Fruit fly (Drosophila melanogaster) whole organism, embryonic: ENCODE measurements around the gene Pak.

ENCODE experiments used
- Ada2b ChIP-seq: fragments of 200-800 bp; sonication (Bioruptor generic); IDR thresholded peaks from 2 replicates; pipeline ENCODE4 v1.3.6; 2022; ENCODE audit warnings: missing biosample characterization, missing genetic modification characterization
- B-H2 ChIP-seq: fragments of 200-800 bp; sonication (Bioruptor generic); optimal IDR thresholded peaks from 2 replicates; lab custom pipeline; 2018; ENCODE audit warnings: missing biosample characterization, mild to moderate bottlenecking, missing genetic modification characterization
- Blimp-1 ChIP-seq: fragments of 200-800 bp; sonication (Bioruptor generic); optimal IDR thresholded peaks from 3 replicates; lab custom pipeline; 2018; ENCODE audit warnings: missing biosample characterization, missing genetic modification characterization, mild to moderate bottlenecking, moderate library complexity, missing genetic modification reagents
- CG12769 ChIP-seq: fragments of 200-800 bp; sonication (Bioruptor generic); optimal IDR thresholded peaks from 2 replicates; lab custom pipeline; 2019; ENCODE audit warnings: missing biosample characterization, mild to moderate bottlenecking, missing genetic modification characterization, moderate library complexity
- CG13123 ChIP-seq: fragments of 200-800 bp; sonication (Bioruptor generic); optimal IDR thresholded peaks from 2 replicates; lab custom pipeline; 2016; ENCODE audit warnings: missing biosample characterization, missing genetic modification characterization
- CG13775 ChIP-seq: fragments of 200-800 bp; sonication (Bioruptor generic); optimal IDR thresholded peaks from 3 replicates; lab custom pipeline; 2017; ENCODE audit warnings: missing biosample characterization, mild to moderate bottlenecking, missing genetic modification characterization
- CG15269 ChIP-seq: fragments of 200-800 bp; sonication (Bioruptor generic); optimal IDR thresholded peaks from 2 replicates; lab custom pipeline; 2018; ENCODE audit warnings: missing biosample characterization, mild to moderate bottlenecking, missing genetic modification characterization, moderate library complexity
- CG1602 ChIP-seq: fragments of 200-800 bp; sonication (Bioruptor generic); optimal IDR thresholded peaks from 3 replicates; lab custom pipeline; 2016; ENCODE audit warnings: missing biosample characterization, missing genetic modification characterization
- CG17802 ChIP-seq: fragments of 200-800 bp; sonication (Bioruptor generic); optimal IDR thresholded peaks from 2 replicates; lab custom pipeline; 2018; ENCODE audit warnings: missing biosample characterization, mild to moderate bottlenecking, missing genetic modification characterization, moderate library complexity
- CG1792 ChIP-seq: fragments of 200-800 bp; sonication (Bioruptor generic); optimal IDR thresholded peaks from 2 replicates; lab custom pipeline; 2016; ENCODE audit warnings: missing biosample characterization, missing genetic modification characterization
- CG2199 ChIP-seq: fragments of 200-800 bp; sonication (Bioruptor generic); IDR thresholded peaks from 3 replicates; pipeline ENCODE4 v1.3.6; 2022; ENCODE audit warnings: missing biosample characterization, missing genetic modification characterization
- CG31441 ChIP-seq: fragments of 200-800 bp; sonication (Bioruptor generic); IDR thresholded peaks from 2 replicates; pipeline ENCODE4 v1.3.6; 2022; ENCODE audit warnings: missing biosample characterization, missing genetic modification characterization
- CG32532 ChIP-seq: fragments of 200-800 bp; sonication (Bioruptor generic); IDR thresholded peaks from 2 replicates; pipeline ENCODE4 v1.3.6; 2022; ENCODE audit warnings: missing biosample characterization, missing genetic modification characterization
- CG3847 ChIP-seq: fragments of 200-800 bp; sonication (Bioruptor generic); IDR thresholded peaks from 2 replicates; pipeline ENCODE4 v1.3.6; 2022; ENCODE audit warnings: missing biosample characterization, missing genetic modification characterization
- CG4730 ChIP-seq: fragments of 200-800 bp; sonication (Bioruptor generic); IDR thresholded peaks from 2 replicates; pipeline ENCODE4 v1.3.6; 2022; ENCODE audit warnings: missing biosample characterization, missing genetic modification characterization
- CG5180 ChIP-seq: fragments of 200-800 bp; sonication (Bioruptor generic); optimal IDR thresholded peaks from 3 replicates; lab custom pipeline; 2017; ENCODE audit warnings: missing biosample characterization, missing genetic modification characterization, mild to moderate bottlenecking, moderate library complexity, missing genetic modification reagents
- CG9727 ChIP-seq: fragments of 200-800 bp; sonication (Bioruptor generic); optimal IDR thresholded peaks from 3 replicates; lab custom pipeline; 2017; ENCODE audit warnings: missing biosample characterization, mild to moderate bottlenecking, missing genetic modification characterization
- CrebB ChIP-seq: fragments of 200-800 bp; sonication (Bioruptor generic); optimal IDR thresholded peaks from 3 replicates; lab custom pipeline; 2018; ENCODE audit warnings: missing biosample characterization, mild to moderate bottlenecking, missing genetic modification characterization
- Deaf1 ChIP-seq: fragments of 200-800 bp; optimal IDR thresholded peaks from 3 replicates; lab custom pipeline; 2019; ENCODE audit warnings: missing biosample characterization, mild to moderate bottlenecking, missing genetic modification characterization, moderate library complexity
- Dfd ChIP-seq, 2 experiments: fragments of >200 bp; optimal IDR thresholded peaks; 2 replicates each; lab custom pipeline; 2017; ENCODE audit warnings: missing biosample characterization in 2 of 2, missing genetic modification characterization in 2 of 2
- Drgx ChIP-seq: fragments of 200-800 bp; sonication (Bioruptor generic); IDR thresholded peaks from 2 replicates; pipeline ENCODE4 v1.3.6; 2022; ENCODE audit warnings: missing biosample characterization, missing genetic modification characterization
- E2f2 ChIP-seq: fragments of 200-800 bp; sonication (Bioruptor generic); IDR thresholded peaks from 2 replicates; pipeline ENCODE4 v1.3.6; 2022; ENCODE audit warnings: missing biosample characterization, missing genetic modification characterization
- Eip74EF ChIP-seq, 2 experiments: fragments of 200-800 bp in 1 of 2; fragments of >200 bp in 1 of 2; sonication (Bioruptor generic) in 1 of 2; optimal IDR thresholded peaks; 2 replicates each; lab custom pipeline; 2017 to 2019; ENCODE audit warnings: missing biosample characterization in 2 of 2, missing genetic modification characterization in 2 of 2, mild to moderate bottlenecking in 1 of 2, moderate library complexity in 1 of 2
- GATAe ChIP-seq: fragments of 200-800 bp; sonication (Bioruptor generic); conservative IDR thresholded peaks from 2 replicates; pipeline ENCODE4 v1.3.6; 2022; ENCODE audit warnings: missing biosample characterization, missing genetic modification characterization
- Ptx1 ChIP-seq: fragments of 200-800 bp; sonication (Bioruptor generic); IDR thresholded peaks from 2 replicates; pipeline ENCODE4 v1.3.6; 2022; ENCODE audit warnings: missing biosample characterization, missing genetic modification characterization
- Scr ChIP-seq: fragments of 200-800 bp; sonication (Bioruptor generic); IDR thresholded peaks from 2 replicates; pipeline ENCODE4 v1.3.6; 2022; ENCODE audit warnings: missing biosample characterization, missing genetic modification characterization; ENCODE audit not compliant: partially characterized antibody
- Sin3A ChIP-seq: fragments of >200 bp; optimal IDR thresholded peaks from 2 replicates; lab custom pipeline; 2018
- abd-A ChIP-seq: fragments of 200-800 bp; sonication (Bioruptor generic); optimal IDR thresholded peaks from 3 replicates; lab custom pipeline; 2019; ENCODE audit warnings: missing biosample characterization, mild to moderate bottlenecking, missing genetic modification characterization, moderate library complexity
- amos ChIP-seq: fragments of 200-800 bp; sonication (Bioruptor generic); IDR thresholded peaks from 2 replicates; pipeline ENCODE4 v1.3.6; 2022; ENCODE audit warnings: missing biosample characterization, missing genetic modification characterization; ENCODE audit not compliant: partially characterized antibody
- az2 ChIP-seq: fragments of 200-800 bp; sonication (Bioruptor generic); optimal IDR thresholded peaks from 3 replicates; lab custom pipeline; 2016; ENCODE audit warnings: missing biosample characterization, missing genetic modification characterization
- bowl ChIP-seq: fragments of 200-800 bp; sonication (Bioruptor generic); IDR thresholded peaks from 2 replicates; pipeline ENCODE4 v1.3.6; 2022; ENCODE audit warnings: missing biosample characterization, missing genetic modification characterization
- caup ChIP-seq: fragments of 200-800 bp; sonication (Bioruptor generic); optimal IDR thresholded peaks from 3 replicates; lab custom pipeline; 2017; ENCODE audit warnings: missing biosample characterization, mild to moderate bottlenecking, missing genetic modification characterization, moderate library complexity; ENCODE audit not compliant: severe bottlenecking
- cg ChIP-seq: fragments of 200-800 bp; sonication (Bioruptor generic); optimal IDR thresholded peaks from 3 replicates; lab custom pipeline; 2019; ENCODE audit warnings: missing biosample characterization, mild to moderate bottlenecking, missing genetic modification characterization, moderate library complexity
- chif ChIP-seq, 2 experiments: fragments of 200-800 bp; sonication (Bioruptor generic); optimal IDR thresholded peaks; 3 replicates each; lab custom pipeline; 2016; ENCODE audit warnings: missing biosample characterization in 2 of 2, missing genetic modification characterization in 2 of 2
- crp ChIP-seq, 2 experiments: fragments of 200-800 bp; sonication (Bioruptor generic); optimal IDR thresholded peaks; 2 replicates in 1 of 2; 3 replicates in 1 of 2; lab custom pipeline; 2017; ENCODE audit warnings: missing biosample characterization in 2 of 2, missing genetic modification characterization in 2 of 2, mild to moderate bottlenecking in 1 of 2, moderate library complexity in 1 of 2
- dati ChIP-seq: fragments of 200-800 bp; sonication (Bioruptor generic); IDR thresholded peaks from 2 replicates; pipeline ENCODE4 v1.3.6; 2022; ENCODE audit warnings: missing biosample characterization, missing genetic modification characterization
- ind ChIP-seq: fragments of 200-800 bp; sonication (Bioruptor generic); optimal IDR thresholded peaks from 3 replicates; lab custom pipeline; 2016; ENCODE audit warnings: missing biosample characterization, missing genetic modification characterization
- knrl ChIP-seq: fragments of 200-800 bp; sonication (Bioruptor generic); IDR thresholded peaks from 3 replicates; pipeline ENCODE4 v1.3.6; 2022; ENCODE audit warnings: missing biosample characterization, missing genetic modification characterization; ENCODE audit not compliant: partially characterized antibody
- lbe ChIP-seq: fragments of 200-800 bp; sonication (Bioruptor generic); optimal IDR thresholded peaks from 2 replicates; lab custom pipeline; 2016; ENCODE audit warnings: missing biosample characterization, mild to moderate bottlenecking, missing genetic modification characterization
- nmo ChIP-seq: fragments of 200-800 bp; sonication (Bioruptor generic); optimal IDR thresholded peaks from 2 replicates; lab custom pipeline; 2018; ENCODE audit warnings: missing biosample characterization, mild to moderate bottlenecking, missing genetic modification characterization, moderate library complexity
- org-1 ChIP-seq: fragments of 200-800 bp; sonication (Bioruptor generic); optimal IDR thresholded peaks from 2 replicates; lab custom pipeline; 2017; ENCODE audit warnings: missing biosample characterization, missing genetic modification characterization
- ro ChIP-seq: fragments of 200-800 bp; sonication (Bioruptor generic); IDR thresholded peaks from 2 replicates; pipeline ENCODE4 v1.3.6; 2022; ENCODE audit warnings: missing biosample characterization, missing genetic modification characterization
- sens ChIP-seq: fragments of 200-800 bp; sonication (Bioruptor generic); peaks from one replicate; lab custom pipeline; 2016; ENCODE audit warnings: missing biosample characterization, missing genetic modification characterization
- slbo ChIP-seq: fragments of 200-800 bp; sonication (Bioruptor generic); IDR thresholded peaks from 2 replicates; pipeline ENCODE4 v1.3.6; 2022; ENCODE audit warnings: missing biosample characterization, missing genetic modification characterization
- tap ChIP-seq: fragments of 200-800 bp; optimal IDR thresholded peaks from 3 replicates; lab custom pipeline; 2019; ENCODE audit warnings: missing biosample characterization, mild to moderate bottlenecking, missing genetic modification characterization, moderate library complexity
- tx ChIP-seq: fragments of 200-800 bp; sonication (Bioruptor generic); optimal IDR thresholded peaks from 2 replicates; lab custom pipeline; 2016; ENCODE audit warnings: missing biosample characterization, missing genetic modification characterization
- z ChIP-seq: fragments of 200-800 bp; sonication (Bioruptor generic); IDR thresholded peaks from 3 replicates; pipeline ENCODE4 v1.3.6; 2022; ENCODE audit warnings: missing biosample characterization, missing genetic modification characterization
- zf30C ChIP-seq: fragments of 200-800 bp; sonication (Bioruptor generic); optimal IDR thresholded peaks from 3 replicates; lab custom pipeline; 2018; ENCODE audit warnings: missing biosample characterization, mild to moderate bottlenecking, missing genetic modification characterization
- zfh2 ChIP-seq: fragments of 200-800 bp; sonication (Bioruptor generic); optimal IDR thresholded peaks from 2 replicates; lab custom pipeline; 2016; ENCODE audit warnings: missing biosample characterization, missing genetic modification characterization

Pak gene

dm6 chr3R:6353624-6354352, 3.1 kb downstream of the Pak start (continued):
- TF ChIP-seq Blimp-1 (GFP tag; lab: Kevin White, UChicago) (no peak), Deaf1 (no peak), Scr (0 out of 2 replicates have a peak, but pooled peaks have one; percentile 19), ro (GFP tag; lab: Robert Waterston, UW) (peak; percentile 25; the same call in 1 of the 2 replicates), zf30C (GFP tag; lab: Kevin White, UChicago) (no peak), tap (tag; lab: Kevin White, UChicago) (no peak), CG12769 (tag; lab: Kevin White, UChicago) (peak; percentile 83), CG9727 (GFP tag; lab: Kevin White, UChicago) (peak; percentile 86), z (GFP tag; lab: Robert Waterston, UW) (peak; percentile 79), slbo (no peak), CG31441 (GFP tag; lab: Robert Waterston, UW) (no peak), dati (GFP tag; lab: Robert Waterston, UW) (0 out of 2 replicates have a peak, but pooled peaks have one; percentile 28), chif (GFP tag; optimal IDR thresholded peaks at IDR 0.05; lab: Kevin White, UChicago) (peak; percentile 55 to 81), nmo (GFP tag; lab: Kevin White, UChicago) (peak; percentile 93), GATAe (no peak), Eip74EF (GFP tag; optimal IDR thresholded peaks at IDR 0.05; lab: Kevin White, UChicago) (peak in 1 of 2 experiments; percentile 82), CG2199 (GFP tag; lab: Robert Waterston, UW) (no peak), CG13123 (GFP tag; lab: Kevin White, UChicago) (peak; percentile 42), amos (no peak), Sin3A (lab: Kevin White, UChicago) (no peak), abd-A (tag; lab: Kevin White, UChicago) (no peak), CG15269 (tag; lab: Kevin White, UChicago) (no peak), cg (GFP tag; lab: Kevin White, UChicago) (peak; percentile 29), CG1602 (GFP tag; lab: Kevin White, UChicago) (peak; percentile 72), tx (peak; percentile 69), Ada2b (GFP tag; lab: Robert Waterston, UW) (peak; percentile 32; the same call in 1 of the 2 replicates), B-H2 (no peak), ind (peak; percentile 77), Drgx (peak; percentile 74), CG13775 (GFP tag; lab: Kevin White, UChicago) (peak; percentile 75), CG1792 (GFP tag; lab: Kevin White, UChicago) (peak; percentile 60), sens (GFP tag; lab: Kevin White, UChicago) (peak; percentile 95), CG4730 (GFP tag; lab: Robert Waterston, UW) (peak; percentile 47), az2 (peak; percentile 81), zfh2 (GFP tag; lab: Kevin White, UChicago) (peak; percentile 22), bowl (GFP tag; lab: Robert Waterston, UW) (no peak), CG32532 (GFP tag; lab: Robert Waterston, UW) (peak; percentile 47; the same call in 1 of the 2 replicates), knrl (GFP tag; lab: Robert Waterston, UW) (no peak), caup (GFP tag; lab: Kevin White, UChicago) (peak; percentile 64), E2f2 (peak; percentile 53; the same call in 1 of the 2 replicates), Ptx1 (GFP tag; lab: Robert Waterston, UW) (peak; percentile 67), CG17802 (tag; lab: Kevin White, UChicago) (peak; percentile 28), lbe (peak; percentile 19), CG5180 (GFP tag; lab: Kevin White, UChicago) (peak; percentile 71), CG3847 (GFP tag; lab: Robert Waterston, UW) (no peak; the same call in none of the 2 replicates), org-1 (GFP tag; lab: Kevin White, UChicago) (peak; percentile 75), CrebB (tag; lab: Kevin White, UChicago) (no peak), crp (GFP tag; optimal IDR thresholded peaks at IDR 0.05; lab: Kevin White, UChicago) (peak in 1 of 2 experiments; percentile 37), Dfd (GFP tag; optimal IDR thresholded peaks at IDR 0.05; lab: Kevin White, UChicago) (no peak)
